Worm (Caenorhabditis elegans) whole organism, L2 larva: ENCODE data around the gene vab-7.

Experiments used
- F13H6.1 ChIP-seq: sonication (generic microtip); optimal IDR thresholded peaks from 2 replicates; lab custom pipeline; 2016; ENCODE audit warnings: missing genetic modification characterization, missing compliant biosample characterization
- aly-2 ChIP-seq: fragments of 150-350 bp; optimal IDR thresholded peaks from 2 replicates; lab custom pipeline; 2014; ENCODE audit warnings: missing biosample characterization, missing genetic modification characterization
- ama-1 ChIP-seq: fragments of 150-350 bp; optimal IDR thresholded peaks from 2 replicates; lab custom pipeline; 2018; ENCODE audit warnings: inconsistent platforms
- ceh-82 ChIP-seq: fragments of 150-350 bp; optimal IDR thresholded peaks from 2 replicates; lab custom pipeline; 2014; ENCODE audit warnings: missing biosample characterization, missing genetic modification characterization
- elt-3 ChIP-seq: sonication (generic microtip); optimal IDR thresholded peaks from 2 replicates; lab custom pipeline; 2017; ENCODE audit warnings: missing biosample characterization, missing genetic modification characterization
- lsy-2 ChIP-seq, 2 experiments: fragments of 150-350 bp in 1 of 2; sonication (generic microtip) in 1 of 2; optimal IDR thresholded peaks; 2 replicates each; lab custom pipeline; 2014 to 2017; ENCODE audit warnings: missing biosample characterization in 2 of 2, missing genetic modification characterization in 2 of 2
- mab-5 ChIP-seq: fragments of 150-350 bp; optimal IDR thresholded peaks from 2 replicates; lab custom pipeline; 2014; ENCODE audit warnings: missing biosample characterization, missing genetic modification characterization
- mdl-1 ChIP-seq, 2 experiments: fragments of 150-350 bp in 1 of 2; sonication (generic microtip) in 1 of 2; optimal IDR thresholded peaks; 2 replicates each; lab custom pipeline; 2017; ENCODE audit warnings: missing biosample characterization in 2 of 2, missing genetic modification characterization in 2 of 2
- nhr-21 ChIP-seq: fragments of 150-350 bp; optimal IDR thresholded peaks from 2 replicates; lab custom pipeline; 2014; ENCODE audit warnings: missing biosample characterization, missing genetic modification characterization
- nhr-237 ChIP-seq: fragments of 150-350 bp; optimal IDR thresholded peaks from 2 replicates; lab custom pipeline; 2014; ENCODE audit warnings: missing biosample characterization, missing genetic modification characterization
- nhr-25 ChIP-seq: fragments of 150-350 bp; sonication (generic microtip); optimal IDR thresholded peaks from 3 replicates; lab custom pipeline; 2014; ENCODE audit warnings: missing biosample characterization, missing genetic modification characterization
- unc-62 ChIP-seq: fragments of 150-350 bp; optimal IDR thresholded peaks from 2 replicates; lab custom pipeline; 2014; ENCODE audit warnings: missing biosample characterization, missing genetic modification reagents, missing genetic modification characterization
- ztf-11 ChIP-seq: sonication (generic microtip); optimal IDR thresholded peaks from 2 replicates; lab custom pipeline; 2017; ENCODE audit warnings: missing biosample characterization, missing genetic modification characterization

DNA sequence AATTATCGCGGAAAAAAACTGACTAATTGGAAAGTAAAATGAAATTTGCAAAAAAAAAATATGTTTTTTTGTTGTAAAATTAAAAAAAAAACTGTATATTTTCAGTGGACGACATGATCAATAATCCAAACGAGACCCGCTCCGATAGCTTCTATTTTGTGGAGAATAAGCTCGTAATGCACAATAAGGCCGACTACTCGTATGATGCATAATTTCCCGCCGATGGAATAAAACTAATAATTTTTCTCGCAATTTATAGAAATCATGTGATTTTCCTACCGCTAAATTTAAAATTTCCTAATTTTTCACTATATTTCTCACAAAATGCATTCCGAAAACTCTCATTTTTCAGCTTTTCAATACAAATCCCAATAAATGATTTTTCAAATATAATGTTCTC, 11.6 kb upstream of the vab-7 start:
- TF ChIP-seq nhr-21 (tag; lab: Kevin White, UChicago) (no peak), elt-3 (tag; lab: Kevin White, UChicago) (no peak), mdl-1 (tag; optimal IDR thresholded peaks at IDR 0.05; lab: Kevin White, UChicago) (no peak), F13H6.1 (tag; lab: Kevin White, UChicago) (no peak), unc-62 (GFP tag; lab: Kevin White, UChicago) (no peak), mab-5 (tag; lab: Kevin White, UChicago) (no peak), ceh-82 (no peak), aly-2 (tag; lab: Kevin White, UChicago) (no peak), ama-1 (lab: Kevin White, UChicago) (no peak), lsy-2 (tag; optimal IDR thresholded peaks at IDR 0.05; lab: Kevin White, UChicago) (no peak), ztf-11 (tag; lab: Kevin White, UChicago) (no peak), nhr-25 (tag; lab: Kevin White, UChicago) (peak; percentile 95), nhr-237 (no peak)
